Worm (Caenorhabditis elegans): ENCODE results near the gene T26C5.5.

ce11 chrII:9289127-9289526, 42.6 kb upstream of the T26C5.5 start:
- TF ChIP-seq flt-1 (GFP tag; IDR thresholded peaks at IDR 0.05) (no peak), klf-2 (GFP tag; conservative IDR thresholded peaks at IDR 0.05) (no peak), T22C8.4 (GFP tag; IDR thresholded peaks at IDR 0.05) (no peak), tab-1 (GFP tag; IDR thresholded peaks at IDR 0.05) (no peak), ztf-29 (GFP tag; IDR thresholded peaks at IDR 0.05) (no peak), med-1 (GFP tag; optimal IDR thresholded peaks at IDR 0.05; ENCODE audit: insufficient read depth) (no peak), ztf-23 (GFP tag; IDR thresholded peaks at IDR 0.05) (no peak), ref-1 (GFP tag; conservative IDR thresholded peaks at IDR 0.05) (no peak)
